Worm (Caenorhabditis elegans) whole organism, mixed stage, embryonic: ENCODE results near the gene E02C12.19.

ENCODE experiments used
- M03D4.4 ChIP-seq: sonication (generic microtip); optimal IDR thresholded peaks from 2 replicates; lab custom pipeline; 2017; ENCODE audit warnings: mild to moderate bottlenecking, missing genetic modification characterization, missing compliant biosample characterization
- bed-3 ChIP-seq: fragments of 200-800 bp; sonication (Bioruptor generic); optimal IDR thresholded peaks from 3 replicates; lab custom pipeline; 2018; ENCODE audit warnings: mild to moderate bottlenecking, missing genetic modification characterization, moderate library complexity, missing compliant biosample characterization
- blmp-1 ChIP-seq: fragments of 150-350 bp; optimal IDR thresholded peaks from 2 replicates; lab custom pipeline; 2014; ENCODE audit warnings: missing biosample characterization, missing genetic modification characterization
- ceh-39 ChIP-seq: fragments of 150-350 bp; optimal IDR thresholded peaks from 2 replicates; lab custom pipeline; 2014; ENCODE audit warnings: missing biosample characterization, missing genetic modification characterization
- ceh-43 ChIP-seq: fragments of 200-800 bp; sonication (Bioruptor generic); optimal IDR thresholded peaks from 2 replicates; lab custom pipeline; 2018; ENCODE audit warnings: mild to moderate bottlenecking, missing genetic modification characterization, moderate library complexity, missing compliant biosample characterization
- ces-1 ChIP-seq: fragments of 150-350 bp; optimal IDR thresholded peaks from 2 replicates; lab custom pipeline; 2014; ENCODE audit warnings: missing biosample characterization, missing genetic modification reagents, missing genetic modification characterization
- cnd-1 ChIP-seq: fragments of 200-800 bp; sonication (Bioruptor generic); optimal IDR thresholded peaks from 2 replicates; lab custom pipeline; 2018; ENCODE audit warnings: mild to moderate bottlenecking, missing genetic modification characterization, missing compliant biosample characterization
- drap-1 ChIP-seq: fragments of 200-800 bp; sonication (Bioruptor generic); optimal IDR thresholded peaks from 3 replicates; lab custom pipeline; 2018; ENCODE audit warnings: mild to moderate bottlenecking, missing genetic modification characterization, missing compliant biosample characterization
- elt-1 ChIP-seq: sonication (generic microtip); optimal IDR thresholded peaks from 2 replicates; lab custom pipeline; 2017; ENCODE audit warnings: missing genetic modification characterization, mild to moderate bottlenecking, missing compliant biosample characterization, antibody characterized with exemption, moderate library complexity, borderline replicate concordance; ENCODE audit not compliant: insufficient read depth
- flh-1 ChIP-seq: fragments of 200-800 bp; sonication (Bioruptor generic); optimal IDR thresholded peaks from 2 replicates; lab custom pipeline; 2018; ENCODE audit warnings: mild to moderate bottlenecking, missing genetic modification characterization, moderate library complexity, missing compliant biosample characterization
- ham-2 ChIP-seq: fragments of 200-800 bp; sonication (Bioruptor generic); optimal IDR thresholded peaks from 2 replicates; lab custom pipeline; 2018; ENCODE audit warnings: mild to moderate bottlenecking, missing genetic modification characterization, missing compliant biosample characterization
- hlh-1 ChIP-seq: fragments of 150-350 bp; optimal IDR thresholded peaks from 2 replicates; lab custom pipeline; 2014; ENCODE audit warnings: missing biosample characterization, missing genetic modification reagents, missing genetic modification characterization
- lin-32 ChIP-seq: fragments of 200-800 bp; sonication (Bioruptor generic); optimal IDR thresholded peaks from 2 replicates; lab custom pipeline; 2018; ENCODE audit warnings: mild to moderate bottlenecking, missing genetic modification characterization, missing compliant biosample characterization
- lsy-2 ChIP-seq: fragments of 150-350 bp; optimal IDR thresholded peaks from 2 replicates; lab custom pipeline; 2014; ENCODE audit warnings: missing biosample characterization, missing genetic modification characterization
- mab-5 ChIP-seq: fragments of 150-350 bp; optimal IDR thresholded peaks from 2 replicates; lab custom pipeline; 2014; ENCODE audit warnings: missing biosample characterization, missing genetic modification characterization
- mep-1 ChIP-seq: fragments of 150-350 bp; optimal IDR thresholded peaks from 2 replicates; lab custom pipeline; 2017; ENCODE audit warnings: missing biosample characterization, missing genetic modification reagents, missing genetic modification characterization, inconsistent platforms
- nhr-2 ChIP-seq: fragments of 150-350 bp; optimal IDR thresholded peaks from 2 replicates; lab custom pipeline; 2014; ENCODE audit warnings: missing biosample characterization, missing genetic modification characterization
- nhr-237 ChIP-seq: fragments of 150-350 bp; optimal IDR thresholded peaks from 2 replicates; lab custom pipeline; 2014; ENCODE audit warnings: missing biosample characterization, missing genetic modification characterization
- nhr-76 ChIP-seq: sonication (generic microtip); optimal IDR thresholded peaks from 2 replicates; lab custom pipeline; 2017; ENCODE audit warnings: missing biosample characterization, missing genetic modification characterization
- snpc-4 ChIP-seq: fragments of 150-350 bp; optimal IDR thresholded peaks from 2 replicates; lab custom pipeline; 2014; ENCODE audit warnings: missing biosample characterization, missing genetic modification characterization
- sptf-1 ChIP-seq: sonication (generic microtip); optimal IDR thresholded peaks from 2 replicates; lab custom pipeline; 2017; ENCODE audit warnings: mild to moderate bottlenecking, missing genetic modification characterization, moderate library complexity, missing compliant biosample characterization
- tbx-8 ChIP-seq: fragments of 200-800 bp; sonication (Bioruptor generic); optimal IDR thresholded peaks from 2 replicates; lab custom pipeline; 2018; ENCODE audit warnings: mild to moderate bottlenecking, missing genetic modification characterization, moderate library complexity, missing compliant biosample characterization
- unc-120 ChIP-seq: sonication (generic microtip); optimal IDR thresholded peaks from 2 replicates; lab custom pipeline; 2017; ENCODE audit warnings: missing genetic modification characterization, missing compliant biosample characterization; ENCODE audit not compliant: poor library complexity, severe bottlenecking
- unc-39 ChIP-seq: fragments of 150-350 bp; optimal IDR thresholded peaks from 2 replicates; lab custom pipeline; 2014; ENCODE audit warnings: missing biosample characterization, missing genetic modification characterization
- unc-62 ChIP-seq: fragments of 150-350 bp; optimal IDR thresholded peaks from 2 replicates; lab custom pipeline; 2014; ENCODE audit warnings: missing biosample characterization, missing genetic modification reagents, missing genetic modification characterization
- zip-8 ChIP-seq: fragments of 150-350 bp; optimal IDR thresholded peaks from 2 replicates; lab custom pipeline; 2014; ENCODE audit warnings: missing biosample characterization, missing genetic modification characterization
- ztf-11 ChIP-seq: fragments of 150-350 bp; optimal IDR thresholded peaks from 2 replicates; lab custom pipeline; 2014; ENCODE audit warnings: missing biosample characterization, missing genetic modification characterization

E02C12.19 gene

DNA sequence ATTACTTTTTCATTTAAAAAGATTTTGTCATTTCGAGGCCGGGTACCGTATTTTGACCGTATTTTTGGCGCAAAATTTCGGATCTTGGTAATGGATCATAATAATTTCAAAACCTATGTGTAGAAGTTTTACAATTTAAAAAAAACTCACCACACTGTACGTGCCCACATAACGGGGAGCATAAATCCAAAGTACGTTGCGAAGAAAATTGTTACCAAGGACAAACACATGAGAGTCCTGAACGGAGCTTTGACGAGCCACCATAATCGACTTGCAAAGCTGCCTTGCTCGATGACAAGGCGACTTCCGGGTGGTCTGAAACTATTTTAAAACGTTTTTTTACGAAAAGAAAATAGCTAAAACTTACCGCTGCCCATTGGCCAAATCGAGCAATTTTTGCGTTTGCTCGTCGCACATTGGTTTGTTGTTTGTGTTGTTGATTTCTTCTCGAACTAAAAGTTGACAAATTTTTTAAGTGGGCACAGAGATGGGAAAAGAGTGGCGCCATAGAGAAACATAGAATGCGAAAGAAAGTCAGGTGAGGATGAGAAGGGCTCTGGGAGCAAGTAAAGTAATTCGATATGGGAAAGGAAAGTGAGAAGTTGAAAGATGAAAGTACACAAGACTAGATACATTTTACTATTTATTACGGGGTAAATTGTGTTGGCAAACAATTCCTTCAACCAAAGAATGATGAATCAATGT is 43.6 kb downstream of the E02C12.19 start:
- no peak for TF ChIP-seq unc-120 (tag; lab: Kevin White, UChicago)
- TF ChIP-seq elt-1 = no peak
- TF ChIP-seq mep-1 (tag; lab: Kevin White, UChicago) = no peak
- no peak for TF ChIP-seq ham-2 (GFP tag; lab: Kevin White, UChicago)
- TF ChIP-seq lin-32 (GFP tag; lab: Kevin White, UChicago) = no peak
- TF ChIP-seq nhr-237 (tag; lab: Kevin White, UChicago) = no peak
- no peak for TF ChIP-seq snpc-4 (tag; lab: Kevin White, UChicago)
- TF ChIP-seq nhr-2 (tag; lab: Kevin White, UChicago) = no peak
- no peak for TF ChIP-seq ceh-43
- TF ChIP-seq, all 35 proteins: peak for 0

DNA sequence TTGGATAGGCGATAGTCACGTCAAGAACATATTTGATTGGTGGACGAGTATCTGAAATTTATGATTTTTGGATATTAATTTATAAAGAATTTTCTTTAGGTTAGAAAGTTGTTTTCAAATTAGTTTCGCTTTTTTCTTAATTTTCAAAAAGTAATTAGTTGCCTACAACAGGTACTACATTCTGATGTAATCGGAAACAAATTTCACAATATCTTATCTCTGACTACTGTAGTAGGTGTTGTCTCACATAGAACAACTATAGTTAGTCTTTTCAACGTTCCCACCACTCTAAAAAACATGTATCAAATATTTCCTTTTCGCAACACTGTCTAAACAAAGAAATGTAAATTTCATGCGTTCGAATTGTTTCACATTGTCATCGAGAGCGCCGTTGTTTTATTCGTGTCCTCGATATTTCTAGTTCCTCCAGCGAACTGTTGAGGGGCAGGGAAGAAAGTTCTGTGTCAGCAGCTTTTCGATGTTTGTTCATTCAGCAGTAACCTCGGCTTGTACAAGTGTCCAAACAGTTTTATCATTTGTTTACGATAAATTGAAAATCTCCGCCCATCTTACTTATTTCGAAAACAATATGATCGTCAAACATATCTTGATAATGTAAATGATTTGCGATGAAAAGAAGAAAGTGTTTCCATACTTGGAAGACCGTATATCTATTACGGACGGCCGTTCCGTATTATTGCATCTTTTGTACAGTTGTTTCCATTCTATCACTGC is 46.9 kb downstream of the E02C12.19 start:
- no peak for TF ChIP-seq unc-62 (GFP tag; lab: Kevin White, UChicago)
- TF ChIP-seq nhr-2 (tag; lab: Kevin White, UChicago) = no peak
- no peak for TF ChIP-seq sptf-1 (tag; lab: Kevin White, UChicago)
- no peak for TF ChIP-seq ham-2 (GFP tag; lab: Kevin White, UChicago)
- no peak for TF ChIP-seq hlh-1
- no peak for TF ChIP-seq flh-1 (GFP tag; lab: Kevin White, UChicago)

DNA sequence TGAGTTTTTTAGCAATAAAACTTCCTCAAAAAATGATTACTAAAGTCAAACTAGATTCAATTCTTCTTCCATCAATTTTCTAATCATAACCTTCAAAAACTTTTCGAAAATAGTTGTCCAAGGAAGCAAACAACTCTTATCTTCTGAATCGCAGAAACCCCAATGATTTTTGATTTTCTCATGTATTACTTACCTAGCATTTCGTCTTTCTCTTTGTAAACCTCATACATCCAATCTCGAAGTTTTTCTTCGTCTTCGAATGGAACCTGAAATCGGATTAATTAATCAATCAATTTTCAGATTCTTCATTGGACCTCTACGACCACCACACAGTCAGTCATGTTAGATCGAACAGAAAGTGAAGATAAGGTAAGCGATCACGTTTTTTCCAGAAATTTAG is 47.6 kb downstream of the E02C12.19 start, which contains the start of gene K07B1.4:
Gene K07B1.4 (plus strand): TSS at position 301 of the 400 bp plus-strand sequence.
- TF ChIP-seq ces-1 (GFP tag; lab: Kevin White, UChicago) (no peak), lsy-2 (tag; lab: Kevin White, UChicago) (no peak), unc-120 (tag; lab: Kevin White, UChicago) (no peak), nhr-237 (tag; lab: Kevin White, UChicago) (no peak), mab-5 (tag; lab: Kevin White, UChicago) (no peak), cnd-1 (tag; lab: Kevin White, UChicago) (no peak), lin-32 (GFP tag; lab: Kevin White, UChicago) (no peak), nhr-2 (tag; lab: Kevin White, UChicago) (no peak), drap-1 (GFP tag; lab: Kevin White, UChicago) (no peak), blmp-1 (no peak), sptf-1 (tag; lab: Kevin White, UChicago) (no peak)

DNA sequence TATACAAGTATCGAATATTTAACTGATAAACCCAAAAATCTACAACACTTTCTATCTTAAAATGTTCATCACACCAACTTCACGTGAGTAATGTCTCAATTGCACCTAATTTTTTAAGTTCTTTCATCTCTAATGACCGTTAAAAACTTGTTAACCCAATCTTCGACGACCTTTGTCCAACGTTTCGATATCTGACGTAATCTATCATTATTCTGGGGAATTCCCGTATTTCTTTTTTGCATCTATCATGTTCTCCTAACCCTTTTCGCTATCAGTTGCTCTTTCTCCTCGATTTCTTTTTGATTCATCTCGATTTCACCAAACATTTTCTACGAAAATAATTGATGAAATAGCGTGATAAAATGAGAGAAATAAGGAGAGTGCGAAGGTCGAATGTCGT is 48.6 kb downstream of the E02C12.19 start:
- TF ChIP-seq M03D4.4 (tag; lab: Kevin White, UChicago) (no peak), lin-32 (GFP tag; lab: Kevin White, UChicago) (no peak), unc-39 (no peak), zip-8 (tag; lab: Kevin White, UChicago) (no peak), bed-3 (GFP tag; lab: Kevin White, UChicago) (no peak), unc-120 (tag; lab: Kevin White, UChicago) (no peak), sptf-1 (tag; lab: Kevin White, UChicago) (no peak), blmp-1 (no peak), snpc-4 (tag; lab: Kevin White, UChicago) (no peak), flh-1 (GFP tag; lab: Kevin White, UChicago) (no peak), ztf-11 (tag; lab: Kevin White, UChicago) (no peak), nhr-237 (tag; lab: Kevin White, UChicago) (no peak), ceh-39 (tag; lab: Kevin White, UChicago) (no peak), nhr-2 (tag; lab: Kevin White, UChicago) (no peak)

DNA sequence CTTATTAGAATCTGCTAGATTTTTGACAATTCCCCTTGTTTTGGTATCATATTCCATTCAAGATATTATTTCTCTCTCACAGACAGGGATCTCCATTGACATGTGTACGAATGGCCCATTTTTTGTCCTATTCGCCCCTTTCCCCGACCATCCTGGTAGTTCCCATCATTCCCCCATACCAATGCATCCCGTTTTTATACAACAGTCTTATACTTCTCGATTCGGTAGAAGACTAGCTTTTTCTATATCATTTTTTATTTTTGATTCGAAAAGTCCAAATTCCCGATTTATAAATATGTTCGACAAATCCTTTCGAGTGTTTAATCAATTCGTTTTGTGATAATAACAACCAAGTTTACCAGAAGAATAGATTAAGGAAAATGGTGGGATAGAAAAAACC is 49.4 kb downstream of the E02C12.19 start:
- TF ChIP-seq nhr-76 (tag; lab: Kevin White, UChicago) (no peak), zip-8 (tag; lab: Kevin White, UChicago) (no peak), drap-1 (GFP tag; lab: Kevin White, UChicago) (no peak), hlh-1 (no peak), tbx-8 (no peak), ceh-43 (no peak), nhr-2 (tag; lab: Kevin White, UChicago) (no peak), ham-2 (GFP tag; lab: Kevin White, UChicago) (no peak), sptf-1 (tag; lab: Kevin White, UChicago) (no peak)
